Worm (Caenorhabditis elegans) whole organism, L1 larva: ENCODE measurements around the gene F22H10.2.
A peak's percentile ranks its signal among the peaks of the same experiment; 100 is the strongest.

ENCODE experiments used
- C04F5.9 ChIP-seq: sonication (generic microtip); optimal IDR thresholded peaks from 2 replicates; lab custom pipeline; 2016; ENCODE audit warnings: missing genetic modification characterization, missing compliant biosample characterization
- C16A3.4 ChIP-seq: fragments of 150-350 bp; optimal IDR thresholded peaks from 2 replicates; lab custom pipeline; 2014; ENCODE audit warnings: missing biosample characterization, missing genetic modification characterization
- C34B4.2 ChIP-seq: sonication (generic microtip); optimal IDR thresholded peaks from 2 replicates; lab custom pipeline; 2017; ENCODE audit warnings: mild to moderate bottlenecking, missing genetic modification characterization, missing compliant biosample characterization
- F16B12.6 ChIP-seq: fragments of 150-350 bp; optimal IDR thresholded peaks from 2 replicates; lab custom pipeline; 2014; ENCODE audit warnings: missing biosample characterization, missing genetic modification characterization
- Y116A8C.19 ChIP-seq: sonication (generic microtip); optimal IDR thresholded peaks from 2 replicates; lab custom pipeline; 2016; ENCODE audit warnings: missing compliant biosample characterization, missing genetic modification characterization, borderline replicate concordance
- ama-1 ChIP-seq: fragments of 150-350 bp; optimal IDR thresholded peaks from 2 replicates; lab custom pipeline; 2014
- ceh-63 ChIP-seq: fragments of 200-800 bp; sonication (Bioruptor generic); optimal IDR thresholded peaks from 2 replicates; lab custom pipeline; 2018; ENCODE audit warnings: mild to moderate bottlenecking, missing genetic modification characterization, missing compliant biosample characterization
- ceh-8 ChIP-seq: fragments of 200-800 bp; sonication (Bioruptor generic); optimal IDR thresholded peaks from 2 replicates; lab custom pipeline; 2018; ENCODE audit warnings: mild to moderate bottlenecking, missing genetic modification characterization, moderate library complexity, missing compliant biosample characterization
- ceh-82 ChIP-seq, 3 experiments: fragments of 150-350 bp in 1 of 3; sonication (generic microtip) in 2 of 3; optimal IDR thresholded peaks; 2 replicates each; lab custom pipeline; 2014 to 2017; ENCODE audit warnings: missing biosample characterization in 3 of 3, missing genetic modification characterization in 3 of 3
- ceh-88 ChIP-seq: fragments of 200-800 bp; sonication (Bioruptor generic); IDR thresholded peaks from 2 replicates; pipeline ENCODE4 v1.3.6; 2022; ENCODE audit warnings: missing genetic modification characterization, missing compliant biosample characterization
- dpl-1 ChIP-seq, 3 experiments: fragments of 150-350 bp in 2 of 3; sonication (generic microtip) in 1 of 3; optimal IDR thresholded peaks; 2 replicates each; lab custom pipeline; 2014 to 2017; ENCODE audit warnings: missing biosample characterization in 3 of 3, missing genetic modification characterization in 3 of 3, missing genetic modification reagents in 3 of 3
- dsc-1 ChIP-seq: sonication (generic microtip); optimal IDR thresholded peaks from 2 replicates; lab custom pipeline; 2016; ENCODE audit warnings: mild to moderate bottlenecking, missing genetic modification characterization, missing compliant biosample characterization
- efl-1 ChIP-seq, 4 experiments: fragments of 150-350 bp; optimal IDR thresholded peaks in 3 of 4; peaks in 1 of 4; 1 replicate in 1 of 4; 2 replicates in 3 of 4; lab custom pipeline; 2014; ENCODE audit warnings: missing biosample characterization in 2 of 4, missing genetic modification characterization in 2 of 4, missing genetic modification reagents in 2 of 4
- egl-27 ChIP-seq, 2 experiments: fragments of 150-350 bp in 1 of 2; sonication (generic microtip); optimal IDR thresholded peaks; 3 replicates each; lab custom pipeline; 2017 to 2018; ENCODE audit warnings: missing biosample characterization in 2 of 2, missing genetic modification characterization in 2 of 2, missing genetic modification reagents in 2 of 2
- elt-2 ChIP-seq: sonication (generic microtip); optimal IDR thresholded peaks from 2 replicates; lab custom pipeline; 2016; ENCODE audit warnings: missing genetic modification characterization, mild to moderate bottlenecking, inconsistent platforms, missing compliant biosample characterization, missing genetic modification reagents
- fkh-10 ChIP-seq: sonication (generic microtip); optimal IDR thresholded peaks from 2 replicates; lab custom pipeline; 2017; ENCODE audit warnings: missing biosample characterization, missing genetic modification reagents, missing genetic modification characterization
- grh-1 ChIP-seq: fragments of 200-800 bp; sonication (Bioruptor generic); IDR thresholded peaks from 2 replicates; pipeline ENCODE4 v1.3.6; 2022; ENCODE audit warnings: missing genetic modification reagents, missing genetic modification characterization, missing compliant biosample characterization
- lin-15B ChIP-seq: fragments of 150-350 bp; sonication (generic microtip); optimal IDR thresholded peaks from 3 replicates; lab custom pipeline; 2014; ENCODE audit warnings: missing biosample characterization, missing genetic modification characterization
- lin-35 ChIP-seq, 2 experiments: fragments of 150-350 bp; optimal IDR thresholded peaks; 2 replicates each; lab custom pipeline; 2014; ENCODE audit warnings: missing biosample characterization in 2 of 2, missing genetic modification characterization in 2 of 2, missing genetic modification reagents in 2 of 2
- lir-3 ChIP-seq: sonication (generic microtip); optimal IDR thresholded peaks from 2 replicates; lab custom pipeline; 2016; ENCODE audit warnings: mild to moderate bottlenecking, missing genetic modification characterization, moderate library complexity, missing compliant biosample characterization; ENCODE audit not compliant: poor library complexity
- mab-9 ChIP-seq: fragments of 200-800 bp; sonication (Bioruptor generic); IDR thresholded peaks from 2 replicates; pipeline ENCODE4 v1.3.6; 2022; ENCODE audit warnings: missing genetic modification reagents, missing genetic modification characterization, missing compliant biosample characterization
- mef-2 ChIP-seq: fragments of 150-350 bp; optimal IDR thresholded peaks from 2 replicates; lab custom pipeline; 2014; ENCODE audit warnings: missing biosample characterization, missing genetic modification characterization
- nhr-11 ChIP-seq: fragments of 150-350 bp; optimal IDR thresholded peaks from 2 replicates; lab custom pipeline; 2014; ENCODE audit warnings: missing biosample characterization, missing genetic modification characterization
- nhr-12 ChIP-seq: sonication (generic microtip); optimal IDR thresholded peaks from 2 replicates; lab custom pipeline; 2017; ENCODE audit warnings: missing biosample characterization, missing genetic modification characterization
- nhr-20 ChIP-seq: sonication (generic microtip); optimal IDR thresholded peaks from 2 replicates; lab custom pipeline; 2016; ENCODE audit warnings: mild to moderate bottlenecking, missing genetic modification characterization, missing compliant biosample characterization
- nhr-28 ChIP-seq: fragments of 150-350 bp; optimal IDR thresholded peaks from 2 replicates; lab custom pipeline; 2014; ENCODE audit warnings: missing biosample characterization, missing genetic modification characterization
- nhr-47 ChIP-seq: sonication (generic microtip); optimal IDR thresholded peaks from 2 replicates; lab custom pipeline; 2016; ENCODE audit warnings: mild to moderate bottlenecking, missing genetic modification characterization, moderate library complexity, missing compliant biosample characterization
- nhr-76 ChIP-seq: sonication (generic microtip); optimal IDR thresholded peaks from 2 replicates; lab custom pipeline; 2017; ENCODE audit warnings: missing biosample characterization, missing genetic modification characterization
- nhr-84 ChIP-seq: sonication (generic microtip); optimal IDR thresholded peaks from 2 replicates; lab custom pipeline; 2017; ENCODE audit warnings: missing biosample characterization, missing genetic modification characterization
- skn-1 ChIP-seq: fragments of 150-350 bp; optimal IDR thresholded peaks from 2 replicates; lab custom pipeline; 2014; ENCODE audit warnings: missing biosample characterization, missing genetic modification characterization
- snu-23 ChIP-seq: sonication (generic microtip); optimal IDR thresholded peaks from 2 replicates; lab custom pipeline; 2016; ENCODE audit warnings: missing genetic modification characterization, missing compliant biosample characterization
- sup-37 ChIP-seq: fragments of 200-800 bp; sonication (Bioruptor generic); optimal IDR thresholded peaks from 2 replicates; lab custom pipeline; 2018; ENCODE audit warnings: mild to moderate bottlenecking, missing genetic modification characterization, missing compliant biosample characterization
- unc-130 ChIP-seq: fragments of 150-350 bp; optimal IDR thresholded peaks from 2 replicates; lab custom pipeline; 2017; ENCODE audit warnings: missing biosample characterization, missing genetic modification characterization, inconsistent platforms
- unc-62 ChIP-seq: fragments of 150-350 bp; optimal IDR thresholded peaks from 2 replicates; lab custom pipeline; 2014; ENCODE audit warnings: missing biosample characterization, missing genetic modification reagents, missing genetic modification characterization
- unc-86 ChIP-seq: sonication (generic microtip); optimal IDR thresholded peaks from 2 replicates; lab custom pipeline; 2016; ENCODE audit warnings: missing genetic modification characterization, missing compliant biosample characterization
- vab-15 ChIP-seq: sonication (generic microtip); optimal IDR thresholded peaks from 2 replicates; lab custom pipeline; 2017; ENCODE audit warnings: missing genotype, mild to moderate bottlenecking, missing genetic modification characterization, missing compliant biosample characterization

Gene F22H10.2

DNA sequence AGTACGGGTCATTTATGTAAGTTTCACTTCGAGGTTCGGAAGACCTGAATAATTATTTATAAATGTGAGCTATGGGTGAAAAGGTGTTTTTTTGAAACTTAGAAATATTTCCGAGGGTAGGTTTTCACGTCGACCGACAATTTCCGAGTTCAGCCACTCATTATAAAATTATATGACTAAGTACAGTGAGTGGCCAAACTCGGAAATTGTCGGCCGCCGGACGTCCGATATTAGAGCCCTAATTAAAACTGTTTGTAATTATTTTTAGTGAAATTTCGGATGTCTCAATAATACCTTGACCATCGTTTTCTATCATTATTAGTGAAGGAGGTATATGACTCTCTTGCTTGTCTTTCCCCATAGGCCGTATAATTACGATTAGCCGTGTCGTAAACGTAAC lies 11.8 kb upstream of the F22H10.2 start:
- TF ChIP-seq fkh-10 (GFP tag; lab: Kevin White, UChicago) (no peak), grh-1 (GFP tag; lab: Robert Waterston, UW) (no peak), elt-2 (tag; lab: Kevin White, UChicago) (no peak), sup-37 (GFP tag; lab: Kevin White, UChicago) (no peak), nhr-47 (tag; lab: Kevin White, UChicago) (no peak), C34B4.2 (no peak)

DNA sequence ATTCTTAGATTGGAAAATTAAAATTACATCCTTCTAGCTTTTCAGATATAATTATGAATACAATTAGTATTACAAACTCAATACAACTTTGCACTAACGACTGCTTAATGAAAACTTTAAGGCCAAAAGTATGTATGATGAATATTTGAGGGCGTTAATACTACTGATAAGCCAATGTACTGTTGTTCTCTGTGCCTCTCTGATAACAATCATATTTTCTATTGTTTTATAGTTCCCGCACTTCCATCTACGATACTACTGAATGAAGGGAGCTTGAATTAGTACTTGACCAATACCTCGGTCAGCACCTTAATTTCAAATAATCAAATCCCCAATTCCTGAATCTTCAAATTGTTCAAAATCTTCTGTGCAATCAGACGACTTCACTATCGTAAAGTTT lies 10.2 kb upstream of the F22H10.2 start:
- TF ChIP-seq unc-86 (tag; lab: Kevin White, UChicago) (no peak), elt-2 (tag; lab: Kevin White, UChicago) (peak; percentile 51), mef-2 (no peak)
- TF ChIP-seq, all 84 proteins: peak for 1

DNA sequence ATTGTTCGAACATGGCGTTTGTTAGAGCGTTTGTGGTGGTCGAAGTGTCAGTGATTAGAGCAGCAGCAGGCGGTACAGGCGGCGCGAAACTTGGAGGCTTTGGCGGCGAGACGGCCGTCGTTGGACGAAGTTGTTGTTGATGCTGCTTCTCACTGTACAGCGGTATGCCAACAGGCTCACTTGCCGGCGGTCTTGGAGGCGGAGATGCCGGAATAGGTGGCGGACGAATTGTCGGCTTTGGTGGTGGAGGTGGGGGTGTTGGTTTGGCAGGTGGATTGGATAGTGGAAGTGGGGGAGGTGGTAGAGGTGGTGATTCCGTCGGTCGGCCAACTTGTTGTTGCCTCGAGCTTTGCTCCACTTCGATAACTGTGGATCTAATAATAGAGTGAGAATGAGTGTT lies 8.1 kb upstream of the F22H10.2 start:
- TF ChIP-seq ceh-63 (GFP tag; lab: Kevin White, UChicago) (no peak), C04F5.9 (no peak), nhr-12 (no peak), snu-23 (GFP tag; lab: Kevin White, UChicago) (no peak), unc-62 (GFP tag; lab: Kevin White, UChicago) (no peak), ceh-8 (GFP tag; lab: Kevin White, UChicago) (no peak), dpl-1 (GFP tag; optimal IDR thresholded peaks at IDR 0.05; lab: Kevin White, UChicago) (no peak), skn-1 (tag; lab: Kevin White, UChicago) (no peak), ceh-82 (tag; optimal IDR thresholded peaks at IDR 0.05; lab: Kevin White, UChicago) (no peak)

DNA sequence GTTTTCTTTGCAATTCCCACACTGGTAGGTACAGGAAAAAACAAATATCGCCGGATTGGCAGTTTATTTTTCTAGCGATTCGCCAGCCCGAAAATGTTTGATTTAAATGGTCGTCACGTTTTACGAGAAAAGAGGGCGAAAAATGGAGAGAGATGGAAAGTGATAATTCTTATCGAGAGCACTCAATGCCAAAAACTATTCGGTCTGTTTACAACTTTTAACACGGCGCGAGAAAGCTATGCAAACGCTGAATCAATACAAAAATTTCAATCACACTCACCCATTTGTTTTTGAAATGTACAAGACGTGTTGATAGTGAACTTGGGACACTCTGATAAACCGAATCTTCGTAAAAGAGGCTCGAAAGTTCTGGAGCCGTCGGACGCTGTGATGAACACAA lies 6.7 kb upstream of the F22H10.2 start:
- TF ChIP-seq C16A3.4 (tag; lab: Kevin White, UChicago) (no peak), nhr-84 (tag; lab: Kevin White, UChicago) (no peak), vab-15 (no peak), mab-9 (GFP tag; lab: Robert Waterston, UW) (no peak), ama-1 (lab: Kevin White, UChicago) (no peak), unc-130 (tag; lab: Kevin White, UChicago) (no peak), elt-2 (tag; lab: Kevin White, UChicago) (peak; percentile 40), F16B12.6 (tag; lab: Kevin White, UChicago) (no peak), lin-35 (GFP tag; optimal IDR thresholded peaks at IDR 0.05; lab: Kevin White, UChicago) (peak in 1 of 2 experiments; percentile 32), Y116A8C.19 (tag; lab: Kevin White, UChicago) (no peak), nhr-20 (tag; lab: Kevin White, UChicago) (peak; percentile 1), dsc-1 (tag; lab: Kevin White, UChicago) (no peak), nhr-11 (tag; lab: Kevin White, UChicago) (no peak)

DNA sequence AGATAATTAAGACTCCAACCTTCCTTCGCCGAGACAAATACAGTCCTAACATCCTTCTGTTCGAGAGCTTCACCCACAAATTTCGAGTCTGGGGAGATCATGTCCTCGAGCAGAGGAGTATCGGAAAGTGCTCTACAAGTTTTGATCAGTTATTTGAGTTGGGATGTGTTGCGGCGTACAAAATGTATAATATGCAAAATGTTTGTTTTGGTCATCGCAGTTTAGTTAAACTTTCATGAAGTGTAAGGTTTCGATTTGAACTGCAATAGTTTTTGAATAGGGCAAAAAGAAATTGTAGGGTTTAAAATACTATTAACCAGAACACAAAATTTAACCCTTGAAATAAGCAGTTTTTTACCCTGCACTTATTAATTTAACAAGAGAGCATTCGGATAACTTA lies 4.7 kb upstream of the F22H10.2 start, which contains the start of gene tag-343:
Gene tag-343, minus strand, starts transcription at position 101 of the 400 bp plus-strand sequence.
- TF ChIP-seq nhr-84 (tag; lab: Kevin White, UChicago) (no peak), lin-15B (tag; lab: Kevin White, UChicago) (no peak), efl-1 (optimal IDR thresholded peaks at IDR 0.05; lab: Kevin White, UChicago) (no peak), efl-1 (GFP tag; optimal IDR thresholded peaks at IDR 0.05 in 1 of 2; lab: Kevin White, UChicago) (no peak), mef-2 (no peak), nhr-28 (no peak), ceh-88 (GFP tag; lab: Robert Waterston, UW) (no peak), nhr-76 (tag; lab: Kevin White, UChicago) (no peak), nhr-20 (tag; lab: Kevin White, UChicago) (no peak), egl-27 (tag; optimal IDR thresholded peaks at IDR 0.05; lab: Kevin White, UChicago) (no peak), lir-3 (no peak)
